Fruit fly (Drosophila melanogaster): ENCODE data around the gene Stt3B.

dm6 chr3R:25070871-25071270, 1.4 kb upstream of the Stt3B start, which contains the start of gene CG11836:
- TF ChIP-seq usp (GFP tag; optimal IDR thresholded peaks at IDR 0.05) (no peak), psq (optimal IDR thresholded peaks at IDR 0.05) (no peak)

Data from whole organism.